Fruit fly (Drosophila melanogaster) whole organism, embryonic: ENCODE measurements around the gene Usp14.

Experiments
- Adf1 ChIP-seq: fragments of 200-800 bp; sonication (Bioruptor generic); IDR thresholded peaks from 2 replicates; pipeline ENCODE4 v1.3.6; 2022; ENCODE audit warnings: missing biosample characterization, missing genetic modification characterization
- BEAF-32 ChIP-seq: fragments of 200-800 bp; sonication (Bioruptor generic); optimal IDR thresholded peaks from 3 replicates; lab custom pipeline; 2017; ENCODE audit warnings: missing biosample characterization, missing genetic modification characterization, mild to moderate bottlenecking, moderate library complexity, missing genetic modification reagents
- CG10267 ChIP-seq: fragments of 200-800 bp; sonication (Bioruptor generic); optimal IDR thresholded peaks from 2 replicates; lab custom pipeline; 2018; ENCODE audit warnings: missing biosample characterization, mild to moderate bottlenecking, missing genetic modification characterization, moderate library complexity
- CG10462 ChIP-seq: fragments of 200-800 bp; sonication (Bioruptor generic); optimal IDR thresholded peaks from 2 replicates; lab custom pipeline; 2016; ENCODE audit warnings: missing biosample characterization, missing genetic modification characterization
- CG10543 ChIP-seq: fragments of 200-800 bp; sonication (Bioruptor generic); optimal IDR thresholded peaks from 3 replicates; lab custom pipeline; 2017; ENCODE audit warnings: missing biosample characterization, mild to moderate bottlenecking, missing genetic modification characterization, moderate library complexity
- CG10654 ChIP-seq: fragments of 200-800 bp; sonication (Bioruptor generic); optimal IDR thresholded peaks from 2 replicates; lab custom pipeline; 2016; ENCODE audit warnings: missing biosample characterization, missing genetic modification characterization
- CG11093 ChIP-seq: fragments of 200-800 bp; sonication (Bioruptor generic); IDR thresholded peaks from 3 replicates; pipeline ENCODE4 v1.3.6; 2022; ENCODE audit warnings: missing biosample characterization, missing genetic modification characterization
- CG12659 ChIP-seq: fragments of 200-800 bp; sonication (Bioruptor generic); optimal IDR thresholded peaks from 3 replicates; lab custom pipeline; 2017; ENCODE audit warnings: mild to moderate bottlenecking, missing biosample characterization, missing genetic modification reagents, missing genetic modification characterization
- CG14710 ChIP-seq: fragments of 200-800 bp; sonication (Bioruptor generic); optimal IDR thresholded peaks from 3 replicates; lab custom pipeline; 2019; ENCODE audit warnings: missing biosample characterization, mild to moderate bottlenecking, missing genetic modification characterization, moderate library complexity
- CG15479 ChIP-seq: fragments of 200-800 bp; sonication (Bioruptor generic); optimal IDR thresholded peaks from 3 replicates; lab custom pipeline; 2019; ENCODE audit warnings: missing biosample characterization, mild to moderate bottlenecking, missing genetic modification characterization, moderate library complexity
- CG16863 ChIP-seq: fragments of 200-800 bp; sonication (Bioruptor generic); optimal IDR thresholded peaks from 3 replicates; lab custom pipeline; 2016; ENCODE audit warnings: missing biosample characterization, missing genetic modification characterization
- CG17829 ChIP-seq: fragments of 200-800 bp; optimal IDR thresholded peaks from 2 replicates; lab custom pipeline; 2019; ENCODE audit warnings: missing biosample characterization, mild to moderate bottlenecking, missing genetic modification characterization, moderate library complexity
- CG18262 ChIP-seq: fragments of 200-800 bp; optimal IDR thresholded peaks from 3 replicates; lab custom pipeline; 2019; ENCODE audit warnings: missing biosample characterization, mild to moderate bottlenecking, missing genetic modification characterization, moderate library complexity
- CG30020 ChIP-seq: fragments of 200-800 bp; optimal IDR thresholded peaks from 2 replicates; lab custom pipeline; 2019; ENCODE audit warnings: missing biosample characterization, mild to moderate bottlenecking, missing genetic modification characterization, moderate library complexity
- CG3065 ChIP-seq: fragments of 200-800 bp; sonication (Bioruptor generic); optimal IDR thresholded peaks from 2 replicates; lab custom pipeline; 2016; ENCODE audit warnings: missing biosample characterization, missing genetic modification characterization
- CG34224 ChIP-seq: fragments of 200-800 bp; sonication (Bioruptor generic); IDR thresholded peaks from 3 replicates; pipeline ENCODE4 v1.3.6; 2022; ENCODE audit warnings: missing biosample characterization, missing genetic modification characterization; ENCODE audit not compliant: partially characterized antibody
- CG34422 ChIP-seq: fragments of 200-800 bp; sonication (Bioruptor generic); IDR thresholded peaks from 3 replicates; pipeline ENCODE4 v1.3.6; 2022; ENCODE audit warnings: missing biosample characterization, missing genetic modification characterization
- CG4617 ChIP-seq: fragments of 200-800 bp; sonication (Bioruptor generic); optimal IDR thresholded peaks from 3 replicates; lab custom pipeline; 2016; ENCODE audit warnings: missing biosample characterization, missing genetic modification characterization, borderline replicate concordance
- CG7357 ChIP-seq: fragments of 200-800 bp; sonication (Bioruptor generic); IDR thresholded peaks from 3 replicates; pipeline ENCODE4 v1.3.6; 2022; ENCODE audit warnings: missing biosample characterization, missing genetic modification characterization
- CG7372 ChIP-seq: fragments of 200-800 bp; sonication (Bioruptor generic); IDR thresholded peaks from 2 replicates; pipeline ENCODE4 v1.3.6; 2022; ENCODE audit warnings: missing biosample characterization, missing genetic modification characterization
- CG7786 ChIP-seq: fragments of 200-800 bp; sonication (Bioruptor generic); optimal IDR thresholded peaks from 2 replicates; lab custom pipeline; 2016; ENCODE audit warnings: missing biosample characterization, missing genetic modification characterization
- CG9932 ChIP-seq: fragments of 200-800 bp; sonication (Bioruptor generic); IDR thresholded peaks from 2 replicates; pipeline ENCODE4 v1.3.6; 2022; ENCODE audit warnings: missing biosample characterization, missing genetic modification characterization
- CTCF ChIP-seq: fragments of 200-800 bp; sonication (Bioruptor generic); optimal IDR thresholded peaks from 2 replicates; lab custom pipeline; 2017; ENCODE audit warnings: missing biosample characterization, mild to moderate bottlenecking, missing genetic modification characterization, moderate library complexity
- D19B ChIP-seq: fragments of 200-800 bp; sonication (Bioruptor generic); optimal IDR thresholded peaks from 2 replicates; lab custom pipeline; 2017; ENCODE audit warnings: missing biosample characterization, mild to moderate bottlenecking, missing genetic modification characterization
- Dip2 ChIP-seq: fragments of 200-800 bp; sonication (Bioruptor generic); IDR thresholded peaks from 2 replicates; pipeline ENCODE4 v1.3.6; 2022; ENCODE audit warnings: missing biosample characterization, missing genetic modification characterization
- H15 ChIP-seq: fragments of 200-800 bp; sonication (Bioruptor generic); IDR thresholded peaks from 3 replicates; pipeline ENCODE4 v1.3.6; 2022; ENCODE audit warnings: missing biosample characterization, missing genetic modification characterization
- Lhr ChIP-seq: fragments of 200-800 bp; sonication (Bioruptor generic); optimal IDR thresholded peaks from 3 replicates; lab custom pipeline; 2017; ENCODE audit warnings: mild to moderate bottlenecking, missing biosample characterization, missing genetic modification reagents, missing genetic modification characterization
- Mrtf ChIP-seq: fragments of 200-800 bp; sonication (Bioruptor generic); IDR thresholded peaks from 3 replicates; pipeline ENCODE4 v1.3.6; 2022; ENCODE audit warnings: missing biosample characterization, missing genetic modification characterization
- Nf-YC ChIP-seq: fragments of 200-800 bp; optimal IDR thresholded peaks from 3 replicates; lab custom pipeline; 2019; ENCODE audit warnings: missing biosample characterization, mild to moderate bottlenecking, missing genetic modification characterization, moderate library complexity
- Rfx ChIP-seq: fragments of 200-800 bp; sonication (Bioruptor generic); IDR thresholded peaks from 2 replicates; pipeline ENCODE4 v1.3.6; 2022; ENCODE audit warnings: missing biosample characterization, missing genetic modification characterization
- Scr ChIP-seq: fragments of 200-800 bp; sonication (Bioruptor generic); IDR thresholded peaks from 2 replicates; pipeline ENCODE4 v1.3.6; 2022; ENCODE audit warnings: missing biosample characterization, missing genetic modification characterization; ENCODE audit not compliant: partially characterized antibody
- Spps ChIP-seq: fragments of 200-800 bp; sonication (Bioruptor generic); optimal IDR thresholded peaks from 2 replicates; lab custom pipeline; 2018; ENCODE audit warnings: missing biosample characterization, mild to moderate bottlenecking, missing genetic modification characterization
- Ssrp ChIP-seq: fragments of 200-800 bp; sonication (Bioruptor generic); optimal IDR thresholded peaks from 2 replicates; lab custom pipeline; 2018; ENCODE audit warnings: missing biosample characterization, mild to moderate bottlenecking, missing genetic modification characterization, moderate library complexity
- bab2 ChIP-seq: fragments of 200-800 bp; sonication (Bioruptor generic); optimal IDR thresholded peaks from 2 replicates; lab custom pipeline; 2016; ENCODE audit warnings: missing biosample characterization, missing genetic modification characterization
- cato ChIP-seq: fragments of 200-800 bp; sonication (Bioruptor generic); optimal IDR thresholded peaks from 2 replicates; lab custom pipeline; 2016; ENCODE audit warnings: missing biosample characterization, missing genetic modification characterization, borderline replicate concordance
- crc ChIP-seq: fragments of 200-800 bp; sonication (Bioruptor generic); optimal IDR thresholded peaks from 2 replicates; lab custom pipeline; 2016; ENCODE audit warnings: missing biosample characterization, missing genetic modification characterization
- crp ChIP-seq, 2 experiments: fragments of 200-800 bp; sonication (Bioruptor generic); optimal IDR thresholded peaks; 2 replicates in 1 of 2; 3 replicates in 1 of 2; lab custom pipeline; 2017; ENCODE audit warnings: missing biosample characterization in 2 of 2, missing genetic modification characterization in 2 of 2, mild to moderate bottlenecking in 1 of 2, moderate library complexity in 1 of 2
- dpn ChIP-seq, 2 experiments: fragments of 200-800 bp; sonication (Bioruptor generic); optimal IDR thresholded peaks; 3 replicates each; lab custom pipeline; 2016; ENCODE audit warnings: missing biosample characterization in 2 of 2, missing genetic modification characterization in 2 of 2
- fu2 ChIP-seq: fragments of 200-800 bp; sonication (Bioruptor generic); optimal IDR thresholded peaks from 2 replicates; lab custom pipeline; 2016; ENCODE audit warnings: missing biosample characterization, missing genetic modification characterization
- inv ChIP-seq: fragments of 200-800 bp; sonication (Bioruptor generic); IDR thresholded peaks from 2 replicates; pipeline ENCODE4 v1.3.6; 2022; ENCODE audit warnings: missing biosample characterization, missing genetic modification characterization; ENCODE audit not compliant: partially characterized antibody
- jigr1 ChIP-seq: fragments of 200-800 bp; sonication (Bioruptor generic); IDR thresholded peaks from 3 replicates; pipeline ENCODE4 v1.3.6; 2022; ENCODE audit warnings: missing biosample characterization, missing genetic modification characterization
- luna ChIP-seq: fragments of 200-800 bp; sonication (Bioruptor generic); optimal IDR thresholded peaks from 2 replicates; lab custom pipeline; 2016; ENCODE audit warnings: missing biosample characterization, missing genetic modification characterization
- maf-S ChIP-seq: fragments of 200-800 bp; sonication (Bioruptor generic); optimal IDR thresholded peaks from 2 replicates; lab custom pipeline; 2016; ENCODE audit warnings: missing biosample characterization, missing genetic modification characterization
- mam ChIP-seq: fragments of 200-800 bp; sonication (Bioruptor generic); optimal IDR thresholded peaks from 3 replicates; lab custom pipeline; 2016; ENCODE audit warnings: missing biosample characterization, missing genetic modification characterization
- otp ChIP-seq: fragments of 200-800 bp; sonication (Bioruptor generic); IDR thresholded peaks from 3 replicates; pipeline ENCODE4, ENCODE4 v1.3.6; 2022; ENCODE audit warnings: missing biosample characterization, missing genetic modification characterization
- sc ChIP-seq, 3 experiments: fragments of >200 bp in 2 of 3; fragments of 200-800 bp in 1 of 3; sonication (Bioruptor generic) in 1 of 3; optimal IDR thresholded peaks; 2 replicates in 2 of 3; 3 replicates in 1 of 3; lab custom pipeline; 2017; ENCODE audit warnings: mild to moderate bottlenecking in 1 of 3, missing biosample characterization in 1 of 3, missing genetic modification characterization in 1 of 3, missing genetic modification reagents in 1 of 3
- sim ChIP-seq: fragments of 200-800 bp; sonication (Bioruptor generic); IDR thresholded peaks from 2 replicates; pipeline ENCODE4 v1.3.6; 2022; ENCODE audit warnings: missing biosample characterization, missing genetic modification characterization
- sisA ChIP-seq: fragments of 200-800 bp; sonication (Bioruptor generic); IDR thresholded peaks from 2 replicates; pipeline ENCODE4 v1.3.6; 2022; ENCODE audit warnings: missing biosample characterization, missing genetic modification characterization
- ssp ChIP-seq: fragments of 200-800 bp; sonication (Bioruptor generic); IDR thresholded peaks from 2 replicates; pipeline ENCODE4 v1.3.6; 2022; ENCODE audit warnings: missing biosample characterization, missing genetic modification characterization
- twi ChIP-seq: fragments of 200-800 bp; optimal IDR thresholded peaks from 2 replicates; lab custom pipeline; 2019; ENCODE audit warnings: missing biosample characterization, mild to moderate bottlenecking, missing genetic modification characterization, moderate library complexity
- wek ChIP-seq: fragments of 200-800 bp; sonication (Bioruptor generic); optimal IDR thresholded peaks from 3 replicates; lab custom pipeline; 2018; ENCODE audit warnings: missing biosample characterization, mild to moderate bottlenecking, missing genetic modification characterization, moderate library complexity
- wor ChIP-seq: fragments of 200-800 bp; sonication (Bioruptor generic); IDR thresholded peaks from 2 replicates; pipeline ENCODE4 v1.3.6; 2022; ENCODE audit warnings: missing biosample characterization, missing genetic modification characterization

Usp14 gene

dm6 chr2L:10298306-10298705, 15.9 kb downstream of the Usp14 start:
- TF ChIP-seq inv (peak; percentile 35), CG10462 (GFP tag; lab: Kevin White, UChicago) (peak; percentile 29), CG16863 (GFP tag; lab: Kevin White, UChicago) (no peak), Nf-YC (tag; lab: Kevin White, UChicago) (peak; percentile 71), CG30020 (peak; percentile 65), fu2 (no peak), Mrtf (GFP tag; lab: Robert Waterston, UW) (no peak), otp (GFP tag; lab: Robert Waterston, UW) (no peak), CTCF (peak; percentile 20), CG11093 (GFP tag; lab: Robert Waterston, UW) (no peak), wor (no peak), BEAF-32 (peak; percentile 15), sc (optimal IDR thresholded peaks at IDR 0.05; lab: Kevin White, UChicago) (no peak), sc (GFP tag; optimal IDR thresholded peaks at IDR 0.05; lab: Kevin White, UChicago) (no peak), crc (GFP tag; lab: Kevin White, UChicago) (no peak), CG34422 (GFP tag; lab: Robert Waterston, UW) (no peak), cato (GFP tag; lab: Kevin White, UChicago) (no peak), Dip2 (no peak), CG18262 (no peak), CG34224 (peak; percentile 57; the same call in 1 of the 3 replicates), bab2 (GFP tag; lab: Kevin White, UChicago) (no peak), jigr1 (GFP tag; lab: Robert Waterston, UW) (no peak), Spps (tag; lab: Kevin White, UChicago) (no peak), sim (no peak), dpn (GFP tag; optimal IDR thresholded peaks at IDR 0.05; lab: Kevin White, UChicago) (peak in 1 of 2 experiments; percentile 33), twi (tag; lab: Kevin White, UChicago) (peak; percentile 8), H15 (GFP tag; lab: Robert Waterston, UW) (no peak), Adf1 (GFP tag; lab: Robert Waterston, UW) (no peak), CG12659 (GFP tag; lab: Kevin White, UChicago) (peak; percentile 74), wek (GFP tag; lab: Kevin White, UChicago) (no peak), Scr (peak; percentile 44; the same call in 1 of the 2 replicates), mam (GFP tag; lab: Kevin White, UChicago) (no peak), Lhr (GFP tag; lab: Kevin White, UChicago) (peak; percentile 58), CG3065 (GFP tag; lab: Kevin White, UChicago) (no peak), CG7357 (GFP tag; lab: Robert Waterston, UW) (no peak), CG9932 (no peak), CG10267 (tag; lab: Kevin White, UChicago) (no peak), luna (GFP tag; lab: Kevin White, UChicago) (peak; percentile 28), sisA (GFP tag; lab: Robert Waterston, UW) (no peak), D19B (GFP tag; lab: Kevin White, UChicago) (peak; percentile 74), CG10543 (GFP tag; lab: Kevin White, UChicago) (no peak), ssp (GFP tag; lab: Robert Waterston, UW) (no peak), CG10654 (no peak), crp (GFP tag; optimal IDR thresholded peaks at IDR 0.05; lab: Kevin White, UChicago) (no peak), CG7372 (GFP tag; lab: Robert Waterston, UW) (no peak), CG4617 (peak; percentile 62), CG7786 (GFP tag; lab: Kevin White, UChicago) (no peak), CG14710 (tag; lab: Kevin White, UChicago) (peak; percentile 22), Ssrp (tag; lab: Kevin White, UChicago) (no peak), maf-S (no peak), CG17829 (peak; percentile 8), CG15479 (GFP tag; lab: Kevin White, UChicago) (no peak), Rfx (GFP tag; lab: Robert Waterston, UW) (no peak)
